Worm (Caenorhabditis elegans) whole organism, L2 larva: ENCODE measurements around the gene ZK1128.3.

Experiments
- C34F6.9 ChIP-seq: fragments of 150-350 bp; optimal IDR thresholded peaks from 2 replicates; lab custom pipeline; 2014; ENCODE audit warnings: missing biosample characterization, missing genetic modification characterization
- F13H6.1 ChIP-seq: sonication (generic microtip); optimal IDR thresholded peaks from 2 replicates; lab custom pipeline; 2016; ENCODE audit warnings: missing genetic modification characterization, missing compliant biosample characterization
- R02D3.7 ChIP-seq: fragments of 150-350 bp; optimal IDR thresholded peaks from 2 replicates; lab custom pipeline; 2014; ENCODE audit warnings: missing biosample characterization, missing genetic modification characterization
- ZK546.5 ChIP-seq: sonication (generic microtip); optimal IDR thresholded peaks from 2 replicates; lab custom pipeline; 2017; ENCODE audit warnings: missing biosample characterization, missing genetic modification characterization
- aly-2 ChIP-seq: fragments of 150-350 bp; optimal IDR thresholded peaks from 2 replicates; lab custom pipeline; 2014; ENCODE audit warnings: missing biosample characterization, missing genetic modification characterization
- ama-1 ChIP-seq: fragments of 150-350 bp; optimal IDR thresholded peaks from 2 replicates; lab custom pipeline; 2018; ENCODE audit warnings: inconsistent platforms
- blmp-1 ChIP-seq: sonication (generic microtip); optimal IDR thresholded peaks from 2 replicates; lab custom pipeline; 2017; ENCODE audit warnings: missing genetic modification characterization, mild to moderate bottlenecking, missing compliant biosample characterization, antibody characterized with exemption, moderate library complexity; ENCODE audit not compliant: insufficient read depth
- ceh-16 ChIP-seq: fragments of 150-350 bp; optimal IDR thresholded peaks from 2 replicates; lab custom pipeline; 2014; ENCODE audit warnings: missing biosample characterization, missing genetic modification characterization
- ceh-82 ChIP-seq: fragments of 150-350 bp; optimal IDR thresholded peaks from 2 replicates; lab custom pipeline; 2014; ENCODE audit warnings: missing biosample characterization, missing genetic modification characterization
- crh-2 ChIP-seq: sonication (generic microtip); optimal IDR thresholded peaks from 2 replicates; lab custom pipeline; 2017; ENCODE audit warnings: missing biosample characterization, missing genetic modification characterization
- egl-27 ChIP-seq: sonication (generic microtip); optimal IDR thresholded peaks from 3 replicates; lab custom pipeline; 2017; ENCODE audit warnings: missing biosample characterization, missing genetic modification reagents, missing genetic modification characterization
- elt-1 ChIP-seq: fragments of 150-350 bp; optimal IDR thresholded peaks from 2 replicates; lab custom pipeline; 2014; ENCODE audit warnings: missing biosample characterization, missing genetic modification characterization
- elt-3 ChIP-seq: sonication (generic microtip); optimal IDR thresholded peaks from 2 replicates; lab custom pipeline; 2017; ENCODE audit warnings: missing biosample characterization, missing genetic modification characterization
- fos-1 ChIP-seq: fragments of 150-350 bp; optimal IDR thresholded peaks from 2 replicates; lab custom pipeline; 2014; ENCODE audit warnings: missing biosample characterization, missing genetic modification characterization
- gmeb-1 ChIP-seq: fragments of 150-350 bp; optimal IDR thresholded peaks from 2 replicates; lab custom pipeline; 2014; ENCODE audit warnings: missing biosample characterization, missing genetic modification characterization
- lin-11 ChIP-seq: fragments of 150-350 bp; sonication (generic microtip); optimal IDR thresholded peaks from 2 replicates; lab custom pipeline; 2014; ENCODE audit warnings: missing biosample characterization, missing genetic modification characterization, inconsistent platforms, mixed read lengths
- lin-13 ChIP-seq: fragments of 150-350 bp; optimal IDR thresholded peaks from 2 replicates; lab custom pipeline; 2014; ENCODE audit warnings: missing biosample characterization, missing genetic modification reagents, missing genetic modification characterization
- lin-39 ChIP-seq: fragments of 150-350 bp; optimal IDR thresholded peaks from 2 replicates; lab custom pipeline; 2014; ENCODE audit warnings: missing biosample characterization, missing genetic modification reagents, missing genetic modification characterization
- lsy-2 ChIP-seq, 2 experiments: fragments of 150-350 bp in 1 of 2; sonication (generic microtip) in 1 of 2; optimal IDR thresholded peaks; 2 replicates each; lab custom pipeline; 2014 to 2017; ENCODE audit warnings: missing biosample characterization in 2 of 2, missing genetic modification characterization in 2 of 2
- mbf-1 ChIP-seq: sonication (generic microtip); optimal IDR thresholded peaks from 2 replicates; lab custom pipeline; 2017; ENCODE audit warnings: missing biosample characterization, missing genetic modification characterization
- mdl-1 ChIP-seq, 2 experiments: fragments of 150-350 bp in 1 of 2; sonication (generic microtip) in 1 of 2; optimal IDR thresholded peaks; 2 replicates each; lab custom pipeline; 2017; ENCODE audit warnings: missing biosample characterization in 2 of 2, missing genetic modification characterization in 2 of 2
- nhr-12 ChIP-seq: fragments of 150-350 bp; optimal IDR thresholded peaks from 2 replicates; lab custom pipeline; 2014; ENCODE audit warnings: missing biosample characterization, missing genetic modification characterization
- nhr-129 ChIP-seq: fragments of 150-350 bp; optimal IDR thresholded peaks from 2 replicates; lab custom pipeline; 2014; ENCODE audit warnings: missing biosample characterization, missing genetic modification characterization
- nhr-21 ChIP-seq: fragments of 150-350 bp; optimal IDR thresholded peaks from 2 replicates; lab custom pipeline; 2014; ENCODE audit warnings: missing biosample characterization, missing genetic modification characterization
- nhr-23 ChIP-seq: fragments of 150-350 bp; optimal IDR thresholded peaks from 2 replicates; lab custom pipeline; 2014; ENCODE audit warnings: missing biosample characterization, missing genetic modification reagents, missing genetic modification characterization
- nhr-237 ChIP-seq: fragments of 150-350 bp; optimal IDR thresholded peaks from 2 replicates; lab custom pipeline; 2014; ENCODE audit warnings: missing biosample characterization, missing genetic modification characterization
- nhr-25 ChIP-seq: fragments of 150-350 bp; sonication (generic microtip); optimal IDR thresholded peaks from 3 replicates; lab custom pipeline; 2014; ENCODE audit warnings: missing biosample characterization, missing genetic modification characterization
- nhr-6 ChIP-seq: fragments of 150-350 bp; optimal IDR thresholded peaks from 2 replicates; lab custom pipeline; 2014; ENCODE audit warnings: missing biosample characterization, missing genetic modification characterization
- sem-4 ChIP-seq: fragments of 150-350 bp; optimal IDR thresholded peaks from 2 replicates; lab custom pipeline; 2014; ENCODE audit warnings: missing biosample characterization, missing genetic modification reagents, missing genetic modification characterization
- sma-3 ChIP-seq: sonication (generic microtip); optimal IDR thresholded peaks from 2 replicates; lab custom pipeline; 2016; ENCODE audit warnings: missing genetic modification reagents, missing genetic modification characterization, missing compliant biosample characterization
- sma-9 ChIP-seq, 2 experiments: fragments of 150-350 bp in 1 of 2; sonication (generic microtip) in 1 of 2; optimal IDR thresholded peaks; 2 replicates each; lab custom pipeline; 2014 to 2016; ENCODE audit warnings: missing genetic modification characterization in 2 of 2, mild to moderate bottlenecking in 1 of 2, missing biosample characterization in 1 of 2, missing compliant biosample characterization in 1 of 2, missing genetic modification reagents in 1 of 2, moderate library complexity in 1 of 2
- snpc-4 ChIP-seq: fragments of 150-350 bp; optimal IDR thresholded peaks from 2 replicates; lab custom pipeline; 2014; ENCODE audit warnings: missing biosample characterization, missing genetic modification characterization
- unc-55 ChIP-seq: fragments of 150-350 bp; sonication (generic microtip); optimal IDR thresholded peaks from 3 replicates; lab custom pipeline; 2014; ENCODE audit warnings: missing biosample characterization, missing genetic modification reagents, missing genetic modification characterization
- zag-1 ChIP-seq: fragments of 150-350 bp; optimal IDR thresholded peaks from 2 replicates; lab custom pipeline; 2014; ENCODE audit warnings: missing biosample characterization, missing genetic modification characterization
- ztf-1 ChIP-seq: fragments of 200-800 bp; sonication (Bioruptor generic); conservative IDR thresholded peaks from 2 replicates; pipeline ENCODE4 v1.3.6; 2022; ENCODE audit warnings: missing genetic modification characterization, missing compliant biosample characterization
- ztf-11 ChIP-seq: sonication (generic microtip); optimal IDR thresholded peaks from 2 replicates; lab custom pipeline; 2017; ENCODE audit warnings: missing biosample characterization, missing genetic modification characterization
- ztf-4 ChIP-seq: fragments of 150-350 bp; optimal IDR thresholded peaks from 2 replicates; lab custom pipeline; 2014; ENCODE audit warnings: missing biosample characterization, missing genetic modification characterization

ZK1128.3 gene

ce11 chrIII:10096525-10096972 is 22.2 kb downstream of the ZK1128.3 start (continued):
- TF ChIP-seq nhr-6 (tag; lab: Kevin White, UChicago) (peak; percentile 89), unc-55 (peak; percentile 92), zag-1 (tag; lab: Kevin White, UChicago) (peak; percentile 86)

- TF ChIP-seq lsy-2 (tag; optimal IDR thresholded peaks at IDR 0.05; lab: Kevin White, UChicago): peak in 1 of 2 experiments; percentile 66
- TF ChIP-seq ama-1 (lab: Kevin White, UChicago): no peak
- TF ChIP-seq ceh-16: no peak
- TF ChIP-seq, all 48 proteins: peak for 1
Observed at ce11 chrIII:10095377-10095776, 23.3 kb downstream of the ZK1128.3 start.

- TF ChIP-seq sma-9 (GFP tag; optimal IDR thresholded peaks at IDR 0.05; lab: Kevin White, UChicago) (peak; percentile 19), sma-9 (tag; optimal IDR thresholded peaks at IDR 0.05; lab: Kevin White, UChicago) (no peak), F13H6.1 (peak; percentile 54), lsy-2 (tag; optimal IDR thresholded peaks at IDR 0.05; lab: Kevin White, UChicago) (peak in 1 of 2 experiments; percentile 47), ceh-82 (tag; lab: Kevin White, UChicago) (no peak), gmeb-1 (tag; lab: Kevin White, UChicago) (no peak), nhr-25 (peak; percentile 43), sma-3 (peak; percentile 20), ceh-16 (peak; percentile 51), aly-2 (no peak), nhr-21 (tag; lab: Kevin White, UChicago) (peak; percentile 55)
Observed at ce11 chrIII:10094538-10094937, 24.2 kb downstream of the ZK1128.3 start.

ce11 chrIII:10093093-10093492 is 25.6 kb downstream of the ZK1128.3 start:
- no peak for TF ChIP-seq mbf-1 (tag; lab: Kevin White, UChicago)
- no peak for TF ChIP-seq ceh-82 (tag; lab: Kevin White, UChicago)
- TF ChIP-seq R02D3.7 (tag; lab: Kevin White, UChicago): no peak
- no peak for TF ChIP-seq snpc-4 (tag; lab: Kevin White, UChicago)
- no peak for TF ChIP-seq elt-1 (tag; lab: Kevin White, UChicago)
- TF ChIP-seq gmeb-1 (tag; lab: Kevin White, UChicago): peak; percentile 81
- TF ChIP-seq fos-1 (tag; lab: Kevin White, UChicago): no peak
- no peak for TF ChIP-seq C34F6.9 (tag; lab: Kevin White, UChicago)
- no peak for TF ChIP-seq lin-39 (tag; lab: Kevin White, UChicago)
- TF ChIP-seq egl-27: no peak
- no peak for TF ChIP-seq sem-4
- TF ChIP-seq nhr-237 (tag; lab: Kevin White, UChicago): no peak
- no peak for TF ChIP-seq nhr-23 (tag; lab: Kevin White, UChicago)
- no peak for TF ChIP-seq elt-3 (tag; lab: Kevin White, UChicago)
- no peak for TF ChIP-seq mdl-1 (tag; optimal IDR thresholded peaks at IDR 0.05; lab: Kevin White, UChicago)
- no peak for TF ChIP-seq nhr-12 (tag; lab: Kevin White, UChicago)
- TF ChIP-seq ztf-1: no peak
- TF ChIP-seq crh-2 (tag; lab: Kevin White, UChicago): no peak
- TF ChIP-seq nhr-6 (tag; lab: Kevin White, UChicago): no peak
- peak; percentile 57 for TF ChIP-seq unc-55
- no peak for TF ChIP-seq zag-1 (tag; lab: Kevin White, UChicago)
- peak; percentile 21 for TF ChIP-seq nhr-129 (tag; lab: Kevin White, UChicago)
- TF ChIP-seq ztf-11 (tag; lab: Kevin White, UChicago): no peak
- TF ChIP-seq lin-13 (GFP tag; lab: Kevin White, UChicago): peak; percentile 23
- TF ChIP-seq ZK546.5: no peak
- TF ChIP-seq lin-11 (tag; lab: Kevin White, UChicago): no peak
- TF ChIP-seq lsy-2 (tag; optimal IDR thresholded peaks at IDR 0.05; lab: Kevin White, UChicago): peak in 1 of 2 experiments; percentile 48
- TF ChIP-seq, all 48 proteins: peak for 5

- TF ChIP-seq ceh-16 (no peak), zag-1 (tag; lab: Kevin White, UChicago) (no peak), blmp-1 (tag; lab: Kevin White, UChicago) (no peak), lin-11 (tag; lab: Kevin White, UChicago) (no peak), ztf-4 (tag; lab: Kevin White, UChicago) (no peak), elt-1 (tag; lab: Kevin White, UChicago) (no peak), nhr-21 (tag; lab: Kevin White, UChicago) (no peak), lin-39 (tag; lab: Kevin White, UChicago) (no peak), sma-9 (GFP tag; optimal IDR thresholded peaks at IDR 0.05; lab: Kevin White, UChicago) (no peak), sma-9 (tag; optimal IDR thresholded peaks at IDR 0.05; lab: Kevin White, UChicago) (no peak), C34F6.9 (tag; lab: Kevin White, UChicago) (no peak), sem-4 (no peak)
Observed at ce11 chrIII:10090685-10091084, 28.0 kb downstream of the ZK1128.3 start, which contains the start of gene gtf-2H2C. Gene gtf-2H2C, minus strand, starts transcription at chrIII:10090785.
